Worm (Caenorhabditis elegans) whole organism, L1 larva: ENCODE results near the gene T04G9.7.

Source experiments
- Y116A8C.19 ChIP-seq: sonication (generic microtip); optimal IDR thresholded peaks from 2 replicates; lab custom pipeline; 2016; ENCODE audit warnings: missing compliant biosample characterization, missing genetic modification characterization, borderline replicate concordance
- aha-1 ChIP-seq: fragments of 150-350 bp; optimal IDR thresholded peaks from 2 replicates; lab custom pipeline; 2014; ENCODE audit warnings: missing biosample characterization, missing genetic modification characterization
- alr-1 ChIP-seq: fragments of 200-800 bp; sonication (Bioruptor generic); optimal IDR thresholded peaks from 2 replicates; lab custom pipeline; 2018; ENCODE audit warnings: borderline replicate concordance, mild to moderate bottlenecking, missing genetic modification characterization, missing compliant biosample characterization
- blmp-1 ChIP-seq: fragments of 150-350 bp; optimal IDR thresholded peaks from 2 replicates; lab custom pipeline; 2014; ENCODE audit warnings: missing biosample characterization, missing genetic modification characterization
- ceh-63 ChIP-seq: fragments of 200-800 bp; sonication (Bioruptor generic); optimal IDR thresholded peaks from 2 replicates; lab custom pipeline; 2018; ENCODE audit warnings: mild to moderate bottlenecking, missing genetic modification characterization, missing compliant biosample characterization
- ceh-8 ChIP-seq: fragments of 200-800 bp; sonication (Bioruptor generic); optimal IDR thresholded peaks from 2 replicates; lab custom pipeline; 2018; ENCODE audit warnings: mild to moderate bottlenecking, missing genetic modification characterization, moderate library complexity, missing compliant biosample characterization
- ceh-82 ChIP-seq, 3 experiments: fragments of 150-350 bp in 1 of 3; sonication (generic microtip) in 2 of 3; optimal IDR thresholded peaks; 2 replicates each; lab custom pipeline; 2014 to 2017; ENCODE audit warnings: missing biosample characterization in 3 of 3, missing genetic modification characterization in 3 of 3
- ceh-88 ChIP-seq: fragments of 200-800 bp; sonication (Bioruptor generic); IDR thresholded peaks from 2 replicates; pipeline ENCODE4 v1.3.6; 2022; ENCODE audit warnings: missing genetic modification characterization, missing compliant biosample characterization
- ceh-90 ChIP-seq: sonication (generic microtip); optimal IDR thresholded peaks from 2 replicates; lab custom pipeline; 2016; ENCODE audit warnings: missing genetic modification characterization, missing compliant biosample characterization
- ces-1 ChIP-seq: fragments of 150-350 bp; optimal IDR thresholded peaks from 2 replicates; lab custom pipeline; 2014; ENCODE audit warnings: missing biosample characterization, missing genetic modification reagents, missing genetic modification characterization
- dpl-1 ChIP-seq, 3 experiments: fragments of 150-350 bp in 2 of 3; sonication (generic microtip) in 1 of 3; optimal IDR thresholded peaks; 2 replicates each; lab custom pipeline; 2014 to 2017; ENCODE audit warnings: missing biosample characterization in 3 of 3, missing genetic modification characterization in 3 of 3, missing genetic modification reagents in 3 of 3
- dsc-1 ChIP-seq: sonication (generic microtip); optimal IDR thresholded peaks from 2 replicates; lab custom pipeline; 2016; ENCODE audit warnings: mild to moderate bottlenecking, missing genetic modification characterization, missing compliant biosample characterization
- efl-3 ChIP-seq: fragments of 200-800 bp; sonication (Bioruptor generic); optimal IDR thresholded peaks from 2 replicates; lab custom pipeline; 2018; ENCODE audit warnings: mild to moderate bottlenecking, missing genetic modification characterization, missing compliant biosample characterization
- elt-2 ChIP-seq: sonication (generic microtip); optimal IDR thresholded peaks from 2 replicates; lab custom pipeline; 2016; ENCODE audit warnings: missing genetic modification characterization, mild to moderate bottlenecking, inconsistent platforms, missing compliant biosample characterization, missing genetic modification reagents
- ets-5 ChIP-seq: fragments of 200-800 bp; sonication (Bioruptor generic); IDR thresholded peaks from 2 replicates; pipeline ENCODE4 v1.3.6; 2022; ENCODE audit warnings: missing genetic modification characterization, missing compliant biosample characterization
- fkh-10 ChIP-seq: sonication (generic microtip); optimal IDR thresholded peaks from 2 replicates; lab custom pipeline; 2017; ENCODE audit warnings: missing biosample characterization, missing genetic modification reagents, missing genetic modification characterization
- fkh-8 ChIP-seq: sonication (generic microtip); optimal IDR thresholded peaks from 2 replicates; lab custom pipeline; 2016; ENCODE audit warnings: mild to moderate bottlenecking, missing genetic modification characterization, missing compliant biosample characterization
- fos-1 ChIP-seq: fragments of 150-350 bp; optimal IDR thresholded peaks from 2 replicates; lab custom pipeline; 2014; ENCODE audit warnings: missing biosample characterization, missing genetic modification characterization
- grh-1 ChIP-seq: fragments of 200-800 bp; sonication (Bioruptor generic); IDR thresholded peaks from 2 replicates; pipeline ENCODE4 v1.3.6; 2022; ENCODE audit warnings: missing genetic modification reagents, missing genetic modification characterization, missing compliant biosample characterization
- irx-1 ChIP-seq: sonication (generic microtip); optimal IDR thresholded peaks from 2 replicates; lab custom pipeline; 2016; ENCODE audit warnings: missing genetic modification characterization, missing compliant biosample characterization
- jun-1 ChIP-seq: fragments of 150-350 bp; optimal IDR thresholded peaks from 2 replicates; lab custom pipeline; 2014; ENCODE audit warnings: missing biosample characterization, missing genetic modification reagents, missing genetic modification characterization
- lin-13 ChIP-seq: fragments of 150-350 bp; optimal IDR thresholded peaks from 2 replicates; lab custom pipeline; 2014; ENCODE audit warnings: missing biosample characterization, missing genetic modification reagents, missing genetic modification characterization
- lin-14 ChIP-seq: fragments of 200-800 bp; sonication (Bioruptor generic); optimal IDR thresholded peaks from 2 replicates; lab custom pipeline; 2018; ENCODE audit warnings: mild to moderate bottlenecking, missing genetic modification characterization, moderate library complexity, missing compliant biosample characterization
- lin-15B ChIP-seq: fragments of 150-350 bp; sonication (generic microtip); optimal IDR thresholded peaks from 3 replicates; lab custom pipeline; 2014; ENCODE audit warnings: missing biosample characterization, missing genetic modification characterization
- lin-39 ChIP-seq: fragments of 150-350 bp; optimal IDR thresholded peaks from 2 replicates; lab custom pipeline; 2014; ENCODE audit warnings: missing biosample characterization, missing genetic modification reagents, missing genetic modification characterization
- lir-3 ChIP-seq: sonication (generic microtip); optimal IDR thresholded peaks from 2 replicates; lab custom pipeline; 2016; ENCODE audit warnings: mild to moderate bottlenecking, missing genetic modification characterization, moderate library complexity, missing compliant biosample characterization; ENCODE audit not compliant: poor library complexity
- lsy-2 ChIP-seq, 2 experiments: fragments of 150-350 bp; optimal IDR thresholded peaks; 2 replicates each; lab custom pipeline; 2014; ENCODE audit warnings: missing biosample characterization in 2 of 2, missing genetic modification characterization in 2 of 2
- mab-9 ChIP-seq: fragments of 200-800 bp; sonication (Bioruptor generic); IDR thresholded peaks from 2 replicates; pipeline ENCODE4 v1.3.6; 2022; ENCODE audit warnings: missing genetic modification reagents, missing genetic modification characterization, missing compliant biosample characterization
- mep-1 ChIP-seq: fragments of 150-350 bp; optimal IDR thresholded peaks from 2 replicates; lab custom pipeline; 2014; ENCODE audit warnings: missing biosample characterization, missing genetic modification characterization
- nhr-11 ChIP-seq: fragments of 150-350 bp; optimal IDR thresholded peaks from 2 replicates; lab custom pipeline; 2014; ENCODE audit warnings: missing biosample characterization, missing genetic modification characterization
- nhr-19 ChIP-seq: fragments of 200-800 bp; sonication (Bioruptor generic); conservative IDR thresholded peaks from 2 replicates; pipeline ENCODE4 v1.3.6; 2022; ENCODE audit warnings: missing genetic modification characterization, missing compliant biosample characterization
- nhr-20 ChIP-seq: sonication (generic microtip); optimal IDR thresholded peaks from 2 replicates; lab custom pipeline; 2016; ENCODE audit warnings: mild to moderate bottlenecking, missing genetic modification characterization, missing compliant biosample characterization
- nhr-237 ChIP-seq: fragments of 150-350 bp; optimal IDR thresholded peaks from 2 replicates; lab custom pipeline; 2014; ENCODE audit warnings: missing biosample characterization, missing genetic modification characterization
- nhr-47 ChIP-seq: sonication (generic microtip); optimal IDR thresholded peaks from 2 replicates; lab custom pipeline; 2016; ENCODE audit warnings: mild to moderate bottlenecking, missing genetic modification characterization, moderate library complexity, missing compliant biosample characterization
- nhr-77 ChIP-seq: fragments of 150-350 bp; optimal IDR thresholded peaks from 2 replicates; lab custom pipeline; 2014; ENCODE audit warnings: missing biosample characterization, missing genetic modification characterization
- nhr-85 ChIP-seq: sonication (generic microtip); peaks from one replicate; lab custom pipeline; 2016; ENCODE audit warnings: missing genetic modification characterization, inconsistent platforms, missing compliant biosample characterization
- pag-3 ChIP-seq: sonication (generic microtip); optimal IDR thresholded peaks from 2 replicates; lab custom pipeline; 2017; ENCODE audit warnings: missing genetic modification characterization, mild to moderate bottlenecking, missing compliant biosample characterization, antibody characterized with exemption, borderline replicate concordance; ENCODE audit not compliant: insufficient read depth
- rnt-1 ChIP-seq: sonication (generic microtip); optimal IDR thresholded peaks from 2 replicates; lab custom pipeline; 2016; ENCODE audit warnings: mild to moderate bottlenecking, missing genetic modification characterization, moderate library complexity, missing compliant biosample characterization
- snpc-4 ChIP-seq: fragments of 150-350 bp; optimal IDR thresholded peaks from 2 replicates; lab custom pipeline; 2014; ENCODE audit warnings: missing biosample characterization, missing genetic modification characterization
- snu-23 ChIP-seq: sonication (generic microtip); optimal IDR thresholded peaks from 2 replicates; lab custom pipeline; 2016; ENCODE audit warnings: missing genetic modification characterization, missing compliant biosample characterization
- sptf-1 ChIP-seq: fragments of 150-350 bp; optimal IDR thresholded peaks from 2 replicates; lab custom pipeline; 2014; ENCODE audit warnings: missing biosample characterization, missing genetic modification characterization
- sup-37 ChIP-seq: fragments of 200-800 bp; sonication (Bioruptor generic); optimal IDR thresholded peaks from 2 replicates; lab custom pipeline; 2018; ENCODE audit warnings: mild to moderate bottlenecking, missing genetic modification characterization, missing compliant biosample characterization
- tlp-1 ChIP-seq: fragments of 150-350 bp; optimal IDR thresholded peaks from 2 replicates; lab custom pipeline; 2014; ENCODE audit warnings: missing biosample characterization, missing genetic modification characterization
- unc-98 ChIP-seq: fragments of 200-800 bp; sonication (Bioruptor generic); IDR thresholded peaks from 2 replicates; pipeline ENCODE4 v1.3.6; 2022; ENCODE audit warnings: missing genetic modification characterization, missing compliant biosample characterization
- zip-4 ChIP-seq: fragments of 200-800 bp; sonication (Bioruptor generic); optimal IDR thresholded peaks from 2 replicates; lab custom pipeline; 2018; ENCODE audit warnings: mild to moderate bottlenecking, missing genetic modification characterization, moderate library complexity, missing compliant biosample characterization
- ztf-4 ChIP-seq: fragments of 150-350 bp; optimal IDR thresholded peaks from 2 replicates; lab custom pipeline; 2014; ENCODE audit warnings: missing biosample characterization, missing genetic modification characterization

Gene T04G9.7

DNA sequence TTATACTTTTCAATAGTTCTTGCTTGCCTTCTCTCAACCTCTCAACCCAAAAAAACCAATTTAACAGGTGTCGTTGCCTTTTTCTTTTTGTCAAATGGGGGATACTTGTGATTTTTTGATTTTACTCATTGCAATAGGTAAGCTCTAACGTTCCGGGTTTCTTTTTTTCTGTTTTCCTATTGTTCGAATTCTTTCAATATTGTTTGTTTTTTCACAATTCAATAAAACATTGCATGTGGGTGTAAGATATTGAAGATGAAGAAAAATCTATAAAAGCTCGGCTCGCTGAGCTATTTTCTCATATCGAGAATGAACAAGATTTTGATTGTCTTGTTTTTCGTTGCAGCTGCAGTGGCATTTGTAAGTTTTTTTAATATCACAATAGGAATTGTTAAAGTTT is at the start of gene T04G9.7:
Gene T04G9.7, plus strand, starts transcription at position 301 of the 400 bp plus-strand sequence.
- TF ChIP-seq nhr-47 (tag; lab: Kevin White, UChicago) = no peak
- TF ChIP-seq ceh-90 = no peak
- TF ChIP-seq fkh-8 = no peak
- TF ChIP-seq ceh-63 (GFP tag; lab: Kevin White, UChicago) = no peak
- TF ChIP-seq efl-3 (GFP tag; lab: Kevin White, UChicago) = no peak
- no peak for TF ChIP-seq jun-1
- TF ChIP-seq Y116A8C.19 (tag; lab: Kevin White, UChicago) = no peak
- TF ChIP-seq fos-1 = no peak
- no peak for TF ChIP-seq ztf-4
- TF ChIP-seq zip-4 = no peak
- TF ChIP-seq tlp-1 = no peak
- TF ChIP-seq fkh-10 = no peak
- TF ChIP-seq lin-14 (GFP tag; lab: Kevin White, UChicago) = no peak
- no peak for TF ChIP-seq snpc-4 (tag; lab: Kevin White, UChicago)
- no peak for TF ChIP-seq ceh-82 (tag; optimal IDR thresholded peaks at IDR 0.05; lab: Kevin White, UChicago)
- TF ChIP-seq sup-37 (GFP tag; lab: Kevin White, UChicago) = no peak
- TF ChIP-seq sptf-1 (tag; lab: Kevin White, UChicago) = no peak
- no peak for TF ChIP-seq mab-9
- no peak for TF ChIP-seq lin-13 (GFP tag; lab: Kevin White, UChicago)
- no peak for TF ChIP-seq lir-3

DNA sequence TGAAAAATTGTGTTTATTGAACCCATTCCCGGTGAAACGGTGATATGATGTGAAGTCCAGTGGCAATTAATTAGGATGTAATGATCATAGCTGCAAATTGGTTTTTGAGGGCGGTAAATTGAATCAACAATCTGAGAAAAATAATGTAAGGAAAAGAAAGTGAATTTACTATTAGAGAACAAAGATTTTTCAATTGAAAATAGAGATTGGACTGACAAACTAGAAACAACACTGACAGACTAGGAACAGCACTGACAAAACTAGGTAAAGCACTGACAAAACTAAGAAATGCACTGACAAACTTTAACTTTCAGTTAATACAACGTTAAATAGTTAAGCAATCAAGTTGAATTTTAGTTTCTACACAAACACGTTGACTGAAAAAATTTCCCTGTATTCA is 44.8 kb upstream of the T04G9.7 start, which contains the start of gene sli-1:
Gene sli-1, minus strand, starts transcription at position 101 of the 400 bp plus-strand sequence.
- TF ChIP-seq pag-3 (tag; lab: Kevin White, UChicago) = no peak
- no peak for TF ChIP-seq dpl-1 (GFP tag; optimal IDR thresholded peaks at IDR 0.05; lab: Kevin White, UChicago)
- no peak for TF ChIP-seq fos-1
- TF ChIP-seq lir-3 = no peak
- no peak for TF ChIP-seq aha-1 (tag; lab: Kevin White, UChicago)
- TF ChIP-seq fkh-10 = no peak
- TF ChIP-seq ets-5 (GFP tag; lab: Robert Waterston, UW) = no peak
- no peak for TF ChIP-seq elt-2 (tag; lab: Kevin White, UChicago)
- TF ChIP-seq efl-3 (GFP tag; lab: Kevin White, UChicago) = no peak
- TF ChIP-seq mep-1 (tag; lab: Kevin White, UChicago) = no peak
- TF ChIP-seq dsc-1 = no peak
- TF ChIP-seq nhr-19 (GFP tag; lab: Robert Waterston, UW) = no peak
- no peak for TF ChIP-seq rnt-1
- no peak for TF ChIP-seq ceh-88 (GFP tag; lab: Robert Waterston, UW)
- no peak for TF ChIP-seq nhr-237 (tag; lab: Kevin White, UChicago)

DNA sequence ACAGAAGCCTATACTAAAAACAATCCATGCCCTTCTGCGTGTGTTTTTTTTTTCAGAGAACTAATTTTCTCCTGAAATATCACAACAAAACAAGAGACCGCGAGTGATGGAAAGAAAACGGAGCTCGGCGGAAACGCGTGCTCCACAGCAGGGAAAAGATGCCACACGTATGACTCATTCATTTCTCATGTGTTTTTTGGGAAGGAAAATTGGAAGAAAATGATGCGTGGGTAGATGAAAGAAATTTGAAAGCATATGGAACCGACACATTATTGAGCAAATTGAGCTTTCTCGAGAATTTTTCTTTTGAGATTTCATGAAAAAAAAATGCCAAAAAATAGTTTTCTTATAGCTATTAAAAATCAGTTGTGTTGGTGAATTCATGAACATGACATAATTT is 44.3 kb upstream of the T04G9.7 start:
- TF ChIP-seq nhr-19 (GFP tag; lab: Robert Waterston, UW) = no peak
- TF ChIP-seq sup-37 (GFP tag; lab: Kevin White, UChicago) = no peak
- TF ChIP-seq nhr-11 (tag; lab: Kevin White, UChicago) = no peak
- no peak for TF ChIP-seq snu-23
- no peak for TF ChIP-seq alr-1 (tag; lab: Kevin White, UChicago)
- peak in 1 of 2 experiments; percentile 10 for TF ChIP-seq lsy-2 (tag; optimal IDR thresholded peaks at IDR 0.05; lab: Kevin White, UChicago)
- peak in 1 of 3 experiments; percentile 1 for TF ChIP-seq ceh-82 (tag; optimal IDR thresholded peaks at IDR 0.05; lab: Kevin White, UChicago)
- no peak for TF ChIP-seq fos-1
- TF ChIP-seq nhr-85 (tag; lab: Kevin White, UChicago) = no peak
- no peak for TF ChIP-seq ceh-8
- peak; percentile 50 for TF ChIP-seq dsc-1
- TF ChIP-seq nhr-20 (tag; lab: Kevin White, UChicago) = no peak
- TF ChIP-seq ces-1 (GFP tag; lab: Kevin White, UChicago) = no peak
- TF ChIP-seq pag-3 (tag; lab: Kevin White, UChicago) = no peak
- TF ChIP-seq lin-39 (tag; lab: Kevin White, UChicago) = no peak
- no peak for TF ChIP-seq blmp-1
- no peak for TF ChIP-seq unc-98
- TF ChIP-seq zip-4 = no peak
- no peak for TF ChIP-seq nhr-77
- TF ChIP-seq grh-1 (GFP tag; lab: Robert Waterston, UW) = no peak
- no peak for TF ChIP-seq irx-1
- peak; percentile 53 for TF ChIP-seq lin-14 (GFP tag; lab: Kevin White, UChicago)
- no peak for TF ChIP-seq lin-15B (tag; lab: Kevin White, UChicago)
